Fruit fly (Drosophila melanogaster) whole organism, pupa: ENCODE measurements around the gene Vm26Ab.

ENCODE experiments used
- CG10348 ChIP-seq: fragments of 200-800 bp; sonication (Bioruptor generic); IDR thresholded peaks from 2 replicates; pipeline ENCODE4 v1.3.6; 2022; ENCODE audit warnings: missing biosample characterization, missing genetic modification characterization
- CG12605 ChIP-seq: fragments of 200-800 bp; sonication (Bioruptor generic); IDR thresholded peaks from 2 replicates; pipeline ENCODE4 v1.3.6; 2022; ENCODE audit warnings: missing biosample characterization, missing genetic modification characterization
- CG13204 ChIP-seq: fragments of 200-800 bp; sonication (Bioruptor generic); optimal IDR thresholded peaks from 2 replicates; lab custom pipeline; 2018; ENCODE audit warnings: missing biosample characterization, mild to moderate bottlenecking, missing genetic modification characterization, moderate library complexity
- CG14655 ChIP-seq: fragments of 200-800 bp; sonication (Bioruptor generic); optimal IDR thresholded peaks from 3 replicates; lab custom pipeline; 2017; ENCODE audit warnings: mild to moderate bottlenecking, missing biosample characterization, missing genetic modification reagents, missing genetic modification characterization
- CG15710 ChIP-seq: fragments of 200-800 bp; sonication (Bioruptor generic); optimal IDR thresholded peaks from 2 replicates; lab custom pipeline; 2018; ENCODE audit warnings: missing biosample characterization, mild to moderate bottlenecking, missing genetic modification characterization, moderate library complexity
- CG32121 ChIP-seq: fragments of 200-800 bp; sonication (Bioruptor generic); IDR thresholded peaks from 2 replicates; pipeline ENCODE4 v1.3.6; 2022; ENCODE audit warnings: missing biosample characterization, missing genetic modification characterization
- CG34367 ChIP-seq: fragments of 200-800 bp; sonication (Bioruptor generic); optimal IDR thresholded peaks from 2 replicates; lab custom pipeline; 2018; ENCODE audit warnings: missing biosample characterization, mild to moderate bottlenecking, missing genetic modification characterization
- CG4496 ChIP-seq: fragments of 200-800 bp; sonication (Bioruptor generic); IDR thresholded peaks from 3 replicates; pipeline ENCODE4 v1.3.6; 2022; ENCODE audit warnings: missing biosample characterization, missing genetic modification characterization
- CG8159 ChIP-seq: fragments of 200-800 bp; sonication (Bioruptor generic); optimal IDR thresholded peaks from 3 replicates; lab custom pipeline; 2018; ENCODE audit warnings: missing biosample characterization, mild to moderate bottlenecking, missing genetic modification characterization, moderate library complexity
- CG8301 ChIP-seq: fragments of 200-800 bp; sonication (Bioruptor generic); optimal IDR thresholded peaks from 2 replicates; lab custom pipeline; 2018; ENCODE audit warnings: missing biosample characterization, mild to moderate bottlenecking, missing genetic modification characterization
- CG9948 ChIP-seq: fragments of 200-800 bp; sonication (Bioruptor generic); optimal IDR thresholded peaks from 2 replicates; lab custom pipeline; 2018; ENCODE audit warnings: missing biosample characterization, mild to moderate bottlenecking, missing genetic modification characterization, moderate library complexity
- D1 ChIP-seq: fragments of 200-800 bp; sonication (Bioruptor generic); optimal IDR thresholded peaks from 2 replicates; lab custom pipeline; 2018; ENCODE audit warnings: missing biosample characterization, mild to moderate bottlenecking, missing genetic modification characterization, moderate library complexity
- EcR ChIP-seq: fragments of 200-800 bp; sonication (Bioruptor generic); optimal IDR thresholded peaks from 3 replicates; lab custom pipeline; 2019; ENCODE audit warnings: missing biosample characterization, missing genetic modification characterization, mild to moderate bottlenecking, moderate library complexity, missing genetic modification reagents
- Ets98B ChIP-seq: fragments of 200-800 bp; sonication (Bioruptor generic); IDR thresholded peaks from 2 replicates; pipeline ENCODE4 v1.3.6; 2022; ENCODE audit warnings: missing biosample characterization, missing genetic modification characterization
- Pif1A ChIP-seq: fragments of 200-800 bp; sonication (Bioruptor generic); optimal IDR thresholded peaks from 3 replicates; lab custom pipeline; 2016; ENCODE audit warnings: missing biosample characterization, missing genetic modification characterization
- Pif1B ChIP-seq: fragments of 200-800 bp; sonication (Bioruptor generic); optimal IDR thresholded peaks from 3 replicates; lab custom pipeline; 2016; ENCODE audit warnings: missing biosample characterization, missing genetic modification characterization
- Snoo ChIP-seq: fragments of 200-800 bp; sonication (Bioruptor generic); optimal IDR thresholded peaks from 3 replicates; lab custom pipeline; 2017; ENCODE audit warnings: missing biosample characterization, mild to moderate bottlenecking, missing genetic modification characterization, inconsistent platforms
- fd96Ca ChIP-seq: fragments of 200-800 bp; sonication (Bioruptor generic); IDR thresholded peaks from 3 replicates; pipeline ENCODE4 v1.3.6; 2022; ENCODE audit warnings: missing biosample characterization, missing genetic modification characterization
- gl ChIP-seq: fragments of 200-800 bp; sonication (Bioruptor generic); optimal IDR thresholded peaks from 2 replicates; lab custom pipeline; 2018; ENCODE audit warnings: missing biosample characterization, mild to moderate bottlenecking, missing genetic modification characterization
- rn ChIP-seq: fragments of 200-800 bp; sonication (Bioruptor generic); IDR thresholded peaks from 2 replicates; pipeline ENCODE4 v1.3.6; 2022; ENCODE audit warnings: missing biosample characterization, missing genetic modification characterization

Gene Vm26Ab

DNA sequence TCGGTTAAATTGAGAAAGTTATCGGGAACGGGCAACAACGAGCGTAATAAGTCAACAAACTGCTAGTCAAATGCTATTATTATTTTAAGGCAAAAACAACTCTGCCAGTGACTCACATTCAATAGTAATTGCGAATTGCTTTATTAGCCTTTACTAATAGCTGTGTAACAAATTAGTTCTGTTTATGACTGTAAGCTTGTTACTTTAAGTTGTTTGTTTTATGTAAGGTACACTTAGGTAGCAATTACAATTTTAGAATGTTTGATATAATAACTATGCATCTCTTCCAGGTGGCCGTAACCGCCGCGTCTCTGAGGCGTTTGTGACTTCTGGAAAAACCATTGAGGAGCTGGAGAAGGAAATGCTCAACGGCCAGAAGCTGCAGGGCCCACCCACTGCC, 10.1 kb upstream of the Vm26Ab start:
- TF ChIP-seq Ets98B (GFP tag; lab: Robert Waterston, UW) (no peak), CG8159 (no peak)

DNA sequence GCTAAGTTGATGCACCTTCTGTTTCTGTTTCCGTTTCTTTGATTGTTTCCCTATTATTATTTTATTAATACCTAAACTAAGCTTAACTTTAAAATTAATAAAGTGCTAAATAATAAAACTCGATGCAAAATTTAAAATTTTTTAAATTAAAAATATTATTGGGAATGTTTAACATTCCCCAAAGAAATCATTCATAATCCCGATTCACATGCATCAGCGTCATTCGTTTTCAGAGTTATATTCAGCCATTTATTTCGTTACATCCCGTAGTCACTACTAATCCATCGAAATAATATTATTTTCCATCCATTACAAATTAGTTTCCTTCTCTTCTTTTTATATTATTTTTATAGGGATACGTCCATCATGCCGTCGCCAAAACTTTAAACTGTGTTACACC, 9.3 kb upstream of the Vm26Ab start:
- TF ChIP-seq CG12605 (no peak), rn (GFP tag; lab: Robert Waterston, UW) (no peak), CG8301 (tag; lab: Kevin White, UChicago) (no peak), CG8159 (no peak), Snoo (tag; lab: Kevin White, UChicago) (no peak), CG9948 (tag; lab: Kevin White, UChicago) (no peak), CG14655 (GFP tag; lab: Kevin White, UChicago) (no peak), CG32121 (GFP tag; lab: Robert Waterston, UW) (no peak), CG34367 (tag; lab: Kevin White, UChicago) (no peak), CG10348 (GFP tag; lab: Robert Waterston, UW) (no peak), CG13204 (GFP tag; lab: Kevin White, UChicago) (no peak), fd96Ca (GFP tag; lab: Robert Waterston, UW) (no peak), CG4496 (GFP tag; lab: Robert Waterston, UW) (no peak), gl (tag; lab: Kevin White, UChicago) (no peak)

DNA sequence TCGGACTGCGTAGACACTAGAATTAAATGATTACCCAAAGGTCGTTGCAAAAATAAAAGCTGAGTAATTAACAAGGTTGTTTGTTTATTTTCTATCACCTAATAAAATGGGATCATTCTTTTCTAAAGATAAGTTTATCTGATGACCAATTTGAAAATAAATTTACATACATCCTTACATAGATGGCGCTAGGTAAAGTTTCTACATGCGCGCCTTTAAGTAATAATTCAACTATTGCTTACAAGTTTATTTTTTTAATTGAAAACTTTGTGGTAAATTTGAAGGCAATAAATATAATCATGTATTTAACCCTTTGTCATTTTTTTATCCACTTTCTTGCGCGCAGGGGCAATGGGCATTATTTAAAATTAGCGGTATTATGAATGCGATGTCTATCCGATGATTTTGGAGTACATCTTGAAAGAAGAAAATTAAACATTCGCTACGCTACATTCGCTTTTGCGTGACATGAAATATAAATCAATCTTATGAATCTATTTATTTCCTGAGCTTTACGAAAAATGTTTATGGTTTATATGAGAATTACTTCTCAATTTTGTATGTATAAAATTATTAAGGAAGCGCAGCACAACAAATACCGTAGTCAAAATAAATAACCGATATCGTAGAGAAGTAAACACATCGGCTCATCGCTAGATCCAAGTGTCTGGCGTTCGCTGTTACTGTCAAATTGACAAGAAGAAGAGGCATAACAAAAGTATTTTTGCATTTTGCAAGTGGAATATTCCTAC, 7.9 kb upstream of the Vm26Ab start, which contains the start of gene CG9044:
Gene CG9044, plus strand, starts transcription at position 676 of the 752 bp plus-strand sequence.
- TF ChIP-seq CG15710 (tag; lab: Kevin White, UChicago): peak; percentile 16
- TF ChIP-seq CG32121 (GFP tag; lab: Robert Waterston, UW): 0 out of 2 replicates have a peak, but pooled peaks have one; percentile 40
- peak; percentile 15; the same call in 1 of the 2 replicates for TF ChIP-seq rn (GFP tag; lab: Robert Waterston, UW)
- no peak; the same call in 2 of the 3 replicates for TF ChIP-seq fd96Ca (GFP tag; lab: Robert Waterston, UW)

DNA sequence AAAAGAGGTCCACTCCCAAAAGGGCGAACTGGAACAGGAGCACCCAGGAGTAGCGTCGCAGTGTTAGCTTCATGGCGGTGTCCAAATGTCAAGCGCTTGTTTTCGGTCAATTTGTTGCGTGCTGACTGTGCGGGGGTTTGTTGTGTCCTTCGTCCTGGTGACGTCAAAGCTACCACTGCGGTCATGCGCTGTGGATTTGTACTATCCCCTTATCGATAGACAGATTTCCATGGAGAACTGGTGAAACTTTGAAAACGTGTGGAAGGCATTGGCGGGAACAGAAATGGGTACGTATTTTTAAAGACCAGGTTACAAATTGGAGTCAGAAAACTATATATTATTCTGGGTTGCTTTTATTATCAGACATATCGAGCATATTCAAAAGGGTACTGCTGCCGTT, 651 bp upstream of the Vm26Ab start, which contains the start of gene CG13999:
Gene CG13999, minus strand, starts transcription at position 314 of the 400 bp plus-strand sequence.
- TF ChIP-seq Pif1A (GFP tag; lab: Kevin White, UChicago) (no peak), CG15710 (tag; lab: Kevin White, UChicago) (no peak), CG13204 (GFP tag; lab: Kevin White, UChicago) (no peak), CG32121 (GFP tag; lab: Robert Waterston, UW) (no peak), Ets98B (GFP tag; lab: Robert Waterston, UW) (no peak), CG4496 (GFP tag; lab: Robert Waterston, UW) (no peak), rn (GFP tag; lab: Robert Waterston, UW) (no peak), gl (tag; lab: Kevin White, UChicago) (no peak)
- TF ChIP-seq, all 21 proteins: peak for 0

DNA sequence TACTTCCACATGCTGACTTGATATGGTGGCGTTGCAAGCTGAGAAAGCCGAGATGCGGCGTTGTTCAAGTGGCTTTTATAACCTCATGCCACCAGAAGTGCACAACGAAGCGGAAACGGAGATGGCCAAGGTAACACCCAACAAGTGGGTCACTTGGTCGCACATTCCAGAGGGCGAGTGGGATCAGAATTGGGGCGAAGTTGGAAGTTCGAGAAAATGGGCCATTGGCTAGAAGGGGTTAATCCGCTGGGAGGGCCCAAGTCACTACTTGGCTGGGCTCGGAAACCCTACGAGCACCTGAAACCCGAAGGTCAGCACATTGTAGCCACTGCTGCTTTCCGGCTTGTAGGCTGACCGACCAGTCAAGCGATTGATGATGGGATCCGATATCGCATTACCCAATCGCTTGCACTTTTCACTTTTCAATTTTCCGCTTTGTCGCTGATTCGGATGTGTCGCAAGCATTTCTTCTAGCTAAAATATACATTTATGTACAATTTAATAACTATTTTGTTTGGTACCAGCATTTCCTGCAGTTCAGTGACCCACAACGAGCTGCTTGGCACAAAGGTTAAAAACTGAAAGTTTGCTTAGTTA, 1.9 kb downstream of the Vm26Ab start, which contains the start of gene Vm26Ac:
Gene Vm26Ac, minus strand, starts transcription at position 51 of the 597 bp plus-strand sequence.
- TF ChIP-seq fd96Ca (GFP tag; lab: Robert Waterston, UW) (no peak), D1 (tag; lab: Kevin White, UChicago) (no peak), CG12605 (no peak), gl (tag; lab: Kevin White, UChicago) (no peak), CG8301 (tag; lab: Kevin White, UChicago) (no peak), Ets98B (GFP tag; lab: Robert Waterston, UW) (no peak), Pif1B (GFP tag; lab: Kevin White, UChicago) (no peak), Pif1A (GFP tag; lab: Kevin White, UChicago) (no peak)

DNA sequence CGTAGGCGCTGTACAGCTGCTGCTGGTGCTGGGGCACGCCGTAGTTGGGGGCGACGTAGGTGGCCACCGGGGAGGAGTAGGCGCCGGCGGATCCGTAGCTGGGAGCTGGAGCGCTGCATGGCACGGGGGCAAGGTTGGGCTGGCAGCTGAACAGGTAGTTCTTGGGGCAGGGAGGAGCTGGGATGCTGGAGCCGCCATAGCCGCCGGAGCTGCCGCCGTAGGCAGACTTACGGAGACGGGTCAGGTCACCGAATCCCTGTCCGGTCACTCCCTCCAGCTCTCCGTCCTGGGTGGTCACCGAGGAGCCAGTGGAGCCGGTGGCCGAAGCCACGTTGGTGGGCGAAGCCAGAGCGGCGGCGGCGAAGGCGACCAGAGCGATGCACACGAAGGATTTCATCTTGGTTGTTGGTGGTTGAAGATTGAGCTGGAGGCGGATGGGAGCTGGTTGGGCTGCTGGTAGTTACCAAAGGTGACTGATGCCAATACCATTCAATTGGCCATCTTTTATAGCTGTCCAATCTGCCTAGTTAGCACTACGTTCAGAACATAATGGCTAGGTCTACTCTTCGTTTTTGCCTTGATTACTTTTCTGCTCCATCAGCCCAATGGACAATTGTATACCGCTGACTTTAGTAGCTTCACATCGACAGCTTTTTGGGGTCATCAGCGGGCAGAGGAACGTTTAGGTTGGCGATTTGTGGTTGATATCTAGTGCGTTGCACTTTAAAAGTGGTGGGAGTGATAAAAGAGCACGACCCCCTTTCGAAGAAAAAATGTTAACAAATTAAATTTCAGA, 3.3 kb downstream of the Vm26Ab start, which contains the start of gene Vm26Aa:
Gene Vm26Aa, minus strand, starts transcription at position 478 of the 796 bp plus-strand sequence.
- TF ChIP-seq D1 (tag; lab: Kevin White, UChicago): no peak
- TF ChIP-seq CG14655 (GFP tag; lab: Kevin White, UChicago): no peak
- no peak for TF ChIP-seq CG8301 (tag; lab: Kevin White, UChicago)
- TF ChIP-seq EcR (GFP tag; lab: Kevin White, UChicago): no peak
- no peak for TF ChIP-seq Pif1A (GFP tag; lab: Kevin White, UChicago)
- TF ChIP-seq CG15710 (tag; lab: Kevin White, UChicago): no peak
- TF ChIP-seq CG9948 (tag; lab: Kevin White, UChicago): no peak
- TF ChIP-seq Snoo (tag; lab: Kevin White, UChicago): no peak
- no peak for TF ChIP-seq CG32121 (GFP tag; lab: Robert Waterston, UW)
- no peak for TF ChIP-seq Ets98B (GFP tag; lab: Robert Waterston, UW)
- TF ChIP-seq fd96Ca (GFP tag; lab: Robert Waterston, UW): no peak
- TF ChIP-seq gl (tag; lab: Kevin White, UChicago): no peak
- no peak for TF ChIP-seq rn (GFP tag; lab: Robert Waterston, UW)
